Worm (Caenorhabditis elegans): ENCODE results near the gene str-115.

- TF ChIP-seq nhr-28 (tag; optimal IDR thresholded peaks at IDR 0.05) (no peak), vab-15 (tag; optimal IDR thresholded peaks at IDR 0.05) (no peak), nhr-11 (tag; optimal IDR thresholded peaks at IDR 0.05) (no peak)
Observed at ce11 chrV:11239187-11239725, 29.6 kb upstream of the str-115 start, which contains the start of the genes dvc-1 and ima-1.
